Worm (Caenorhabditis elegans): Measurements from ENCODE around the gene F26H11.8.

Gene F26H11.8

ce11 chrII:14408312-14408711 is 20.0 kb downstream of the F26H11.8 start, which contains the start of gene F26H11.4:
TSS of gene F26H11.4 (plus strand) at chrII:14408612.
- TF ChIP-seq nhr-237 (tag; optimal IDR thresholded peaks at IDR 0.05) (no peak), sup-37 (GFP tag; optimal IDR thresholded peaks at IDR 0.05) (no peak), xbp-1 (tag; optimal IDR thresholded peaks at IDR 0.05) (no peak), skn-1 (tag; optimal IDR thresholded peaks at IDR 0.05) (no peak), nhr-85 (tag) (peak; percentile 15), pqm-1 (tag; optimal IDR thresholded peaks at IDR 0.05) (no peak), dsc-1 (tag; optimal IDR thresholded peaks at IDR 0.05) (no peak)

- TF ChIP-seq nhr-85 (tag): peak; percentile 20
- TF ChIP-seq hpl-2 (GFP tag; optimal IDR thresholded peaks at IDR 0.05): no peak
- TF ChIP-seq nhr-71 (tag; optimal IDR thresholded peaks at IDR 0.05): no peak
Measured at ce11 chrII:14410768-14411167, 22.5 kb downstream of the F26H11.8 start, which contains the start of gene dsb-2. TSS of gene dsb-2 (plus strand) at chrII:14411095.

ce11 chrII:14413035-14413525 is 24.8 kb downstream of the F26H11.8 start, which contains the start of gene exl-1:
TSS of gene exl-1 (minus strand) at chrII:14413475.
- no peak for TF ChIP-seq hlh-4 (tag; optimal IDR thresholded peaks at IDR 0.05)
- peak; percentile 69 to 82 for TF ChIP-seq efl-1 (optimal IDR thresholded peaks at IDR 0.05)
- TF ChIP-seq efl-1 (GFP tag; optimal IDR thresholded peaks at IDR 0.05 in 1 of 2): peak; percentile 71 to 96
- peak; percentile 48 to 89 for TF ChIP-seq lin-35 (GFP tag; optimal IDR thresholded peaks at IDR 0.05)
- peak; percentile 22 to 67 (median 58) for TF ChIP-seq dpl-1 (GFP tag; optimal IDR thresholded peaks at IDR 0.05)
- TF ChIP-seq unc-98 (GFP tag; IDR thresholded peaks at IDR 0.05): no peak
- no peak for TF ChIP-seq sptf-1 (tag; optimal IDR thresholded peaks at IDR 0.05)
- TF ChIP-seq lsy-2 (tag; optimal IDR thresholded peaks at IDR 0.05): peak in 1 of 2 experiments; percentile 29

- TF ChIP-seq ceh-90 (tag; optimal IDR thresholded peaks at IDR 0.05): no peak
- TF ChIP-seq tlp-1 (tag; optimal IDR thresholded peaks at IDR 0.05): no peak
- no peak for TF ChIP-seq nhr-84 (tag; optimal IDR thresholded peaks at IDR 0.05)
- no peak for TF ChIP-seq F16B12.6 (tag; optimal IDR thresholded peaks at IDR 0.05)
- no peak for TF ChIP-seq hlh-17 (GFP tag; optimal IDR thresholded peaks at IDR 0.05; ENCODE audit: borderline replicate concordance)
Measured at ce11 chrII:14413709-14414108, 25.4 kb downstream of the F26H11.8 start.

- TF ChIP-seq pqm-1 (tag; optimal IDR thresholded peaks at IDR 0.05): no peak
- no peak for TF ChIP-seq hlh-4 (tag; optimal IDR thresholded peaks at IDR 0.05)
- no peak for TF ChIP-seq nhr-90 (tag; optimal IDR thresholded peaks at IDR 0.05; ENCODE audit: poor library complexity)
- no peak for TF ChIP-seq nhr-77 (tag; optimal IDR thresholded peaks at IDR 0.05)
- TF ChIP-seq nhr-71 (tag; optimal IDR thresholded peaks at IDR 0.05): no peak
Measured at ce11 chrII:14415427-14415826, 27.1 kb downstream of the F26H11.8 start.

- no peak for TF ChIP-seq nhr-77 (tag; optimal IDR thresholded peaks at IDR 0.05)
- no peak for TF ChIP-seq efl-1 (optimal IDR thresholded peaks at IDR 0.05)
- peak in 1 of 2 experiments; percentile 56 for TF ChIP-seq efl-1 (GFP tag; optimal IDR thresholded peaks at IDR 0.05 in 1 of 2)
Measured at ce11 chrII:14416988-14417387, 28.7 kb downstream of the F26H11.8 start.

- no peak for TF ChIP-seq hpl-2 (GFP tag; optimal IDR thresholded peaks at IDR 0.05)
- no peak for TF ChIP-seq lin-15B (tag; optimal IDR thresholded peaks at IDR 0.05)
- TF ChIP-seq blmp-1 (tag; optimal IDR thresholded peaks at IDR 0.05): no peak
- no peak for TF ChIP-seq ces-1 (GFP tag; optimal IDR thresholded peaks at IDR 0.05)
- TF ChIP-seq nhr-11 (tag; optimal IDR thresholded peaks at IDR 0.05): no peak
- no peak for TF ChIP-seq mab-9 (GFP tag; IDR thresholded peaks at IDR 0.05)
- TF ChIP-seq zag-1 (tag; optimal IDR thresholded peaks at IDR 0.05): no peak
- TF ChIP-seq pax-3 (tag; optimal IDR thresholded peaks at IDR 0.05): no peak
- TF ChIP-seq skn-1 (tag; optimal IDR thresholded peaks at IDR 0.05): no peak
- no peak for TF ChIP-seq tbx-2 (tag; optimal IDR thresholded peaks at IDR 0.05)
- TF ChIP-seq ceh-90 (tag; optimal IDR thresholded peaks at IDR 0.05): no peak
- no peak for TF ChIP-seq elt-2 (tag; optimal IDR thresholded peaks at IDR 0.05)
- no peak for TF ChIP-seq mef-2 (tag; optimal IDR thresholded peaks at IDR 0.05)
- TF ChIP-seq lin-35 (GFP tag; optimal IDR thresholded peaks at IDR 0.05): no peak
- TF ChIP-seq lir-3 (tag; optimal IDR thresholded peaks at IDR 0.05; ENCODE audit: poor library complexity): no peak
- no peak for TF ChIP-seq pqm-1 (tag; optimal IDR thresholded peaks at IDR 0.05)
- TF ChIP-seq fkh-4 (tag; optimal IDR thresholded peaks at IDR 0.05; ENCODE audit: borderline replicate concordance): no peak
- TF ChIP-seq aha-1 (tag; optimal IDR thresholded peaks at IDR 0.05): no peak
- TF ChIP-seq ztf-4 (tag; optimal IDR thresholded peaks at IDR 0.05): no peak
Measured at ce11 chrII:14424791-14425190, 36.5 kb downstream of the F26H11.8 start, which contains the start of gene plx-2. TSS of gene plx-2 (minus strand) at chrII:14424891.

Data from whole organism, L1 larva.